Fruit fly (Drosophila melanogaster) whole organism, adult: ENCODE results near the gene witty.

ENCODE experiments used
- CG11617 ChIP-seq: fragments of 200-800 bp; sonication (Bioruptor generic); optimal IDR thresholded peaks from 2 replicates; lab custom pipeline; 2017; ENCODE audit warnings: mild to moderate bottlenecking, missing biosample characterization, missing genetic modification reagents, missing genetic modification characterization
- CG14711 ChIP-seq: fragments of 200-800 bp; sonication (Bioruptor generic); optimal IDR thresholded peaks from 2 replicates; lab custom pipeline; 2018; ENCODE audit warnings: missing biosample characterization, mild to moderate bottlenecking, missing genetic modification characterization, moderate library complexity
- CG1620 ChIP-seq: fragments of 200-800 bp; sonication (Bioruptor generic); optimal IDR thresholded peaks from 2 replicates; lab custom pipeline; 2016; ENCODE audit warnings: missing biosample characterization, missing genetic modification characterization
- CG33017 ChIP-seq: fragments of 200-800 bp; sonication (Bioruptor generic); optimal IDR thresholded peaks from 2 replicates; lab custom pipeline; 2018; ENCODE audit warnings: missing biosample characterization, mild to moderate bottlenecking, missing genetic modification characterization, moderate library complexity
- CG5204 ChIP-seq: fragments of 200-800 bp; sonication (Bioruptor generic); optimal IDR thresholded peaks from 2 replicates; lab custom pipeline; 2016; ENCODE audit warnings: missing biosample characterization, missing genetic modification characterization
- CG7101 ChIP-seq: fragments of 200-800 bp; sonication (Bioruptor generic); optimal IDR thresholded peaks from 2 replicates; lab custom pipeline; 2018; ENCODE audit warnings: missing biosample characterization, mild to moderate bottlenecking, missing genetic modification characterization, moderate library complexity
- Crg-1 ChIP-seq: fragments of 200-800 bp; sonication (Bioruptor generic); optimal IDR thresholded peaks from 2 replicates; lab custom pipeline; 2016; ENCODE audit warnings: missing biosample characterization, missing genetic modification characterization
- Hr96 ChIP-seq: fragments of 200-800 bp; sonication (Bioruptor generic); optimal IDR thresholded peaks from 2 replicates; lab custom pipeline; 2016; ENCODE audit warnings: missing biosample characterization, missing genetic modification characterization
- bab1 ChIP-seq: fragments of 200-800 bp; sonication (Bioruptor generic); optimal IDR thresholded peaks from 3 replicates; lab custom pipeline; 2019; ENCODE audit warnings: missing biosample characterization, mild to moderate bottlenecking, missing genetic modification characterization, moderate library complexity
- cic ChIP-seq: fragments of 200-800 bp; sonication (Bioruptor generic); optimal IDR thresholded peaks from 2 replicates; lab custom pipeline; 2017; ENCODE audit warnings: missing biosample characterization, mild to moderate bottlenecking, missing genetic modification characterization, moderate library complexity
- cnc ChIP-seq, 2 experiments: fragments of >200 bp; optimal IDR thresholded peaks; 2 replicates each; lab custom pipeline; 2017
- tj ChIP-seq: fragments of 200-800 bp; sonication (Bioruptor generic); optimal IDR thresholded peaks from 3 replicates; lab custom pipeline; 2017; ENCODE audit warnings: missing biosample characterization, mild to moderate bottlenecking, missing genetic modification characterization, moderate library complexity

dm6 chr2L:8339751-8340349 is 1.8 kb downstream of the witty start:
- TF ChIP-seq CG1620 (GFP tag; lab: Kevin White, UChicago): no peak
- TF ChIP-seq cnc (optimal IDR thresholded peaks at IDR 0.05; lab: Kevin White, UChicago): no peak
- no peak for TF ChIP-seq CG11617 (GFP tag; lab: Kevin White, UChicago)
- no peak for TF ChIP-seq tj (GFP tag; lab: Kevin White, UChicago)
- no peak for TF ChIP-seq Hr96 (GFP tag; lab: Kevin White, UChicago)
- TF ChIP-seq CG33017: no peak
- TF ChIP-seq CG14711 (tag; lab: Kevin White, UChicago): no peak
- no peak for TF ChIP-seq cic (GFP tag; lab: Kevin White, UChicago)
- no peak for TF ChIP-seq bab1
- no peak for TF ChIP-seq CG5204 (GFP tag; lab: Kevin White, UChicago)
- TF ChIP-seq Crg-1 (GFP tag; lab: Kevin White, UChicago): no peak
- TF ChIP-seq CG7101: no peak
